Fruit fly (Drosophila melanogaster): ENCODE measurements around the gene Sld5.

Gene Sld5

dm6 chr3R:26019232-26019631 lies 37.1 kb downstream of the Sld5 start:
- TF ChIP-seq rn (GFP tag; IDR thresholded peaks at IDR 0.05) (peak; percentile 46; the same call in 1 of the 2 replicates), CG12605 (GFP tag; IDR thresholded peaks at IDR 0.05) (peak; percentile 70), CG14655 (GFP tag; optimal IDR thresholded peaks at IDR 0.05) (peak; percentile 84), Snoo (tag; optimal IDR thresholded peaks at IDR 0.05) (no peak), Ets98B (GFP tag; IDR thresholded peaks at IDR 0.05) (peak; percentile 89), Pif1A (GFP tag; optimal IDR thresholded peaks at IDR 0.05) (peak; percentile 47), CG34367 (tag; optimal IDR thresholded peaks at IDR 0.05) (peak; percentile 22), CG9948 (tag; optimal IDR thresholded peaks at IDR 0.05) (peak; percentile 72), CG10348 (GFP tag; IDR thresholded peaks at IDR 0.05) (peak; percentile 56; the same call in 1 of the 2 replicates), CG32121 (GFP tag; IDR thresholded peaks at IDR 0.05) (peak; percentile 89), D1 (tag; optimal IDR thresholded peaks at IDR 0.05) (no peak), CG8301 (tag; optimal IDR thresholded peaks at IDR 0.05) (peak; percentile 81), CG8159 (tag; optimal IDR thresholded peaks at IDR 0.05) (peak; percentile 28), CG15710 (tag; optimal IDR thresholded peaks at IDR 0.05) (peak; percentile 10), Pif1B (GFP tag; optimal IDR thresholded peaks at IDR 0.05) (peak; percentile 19), fd96Ca (GFP tag; IDR thresholded peaks at IDR 0.05) (peak; percentile 66; the same call in 1 of the 3 replicates), CG4496 (GFP tag; IDR thresholded peaks at IDR 0.05) (peak; percentile 73), CG17806 (tag; optimal IDR thresholded peaks at IDR 0.05) (peak; percentile 59), gl (tag; optimal IDR thresholded peaks at IDR 0.05) (no peak), CG13204 (GFP tag; optimal IDR thresholded peaks at IDR 0.05) (no peak), EcR (GFP tag; optimal IDR thresholded peaks at IDR 0.05) (no peak)

DNA sequence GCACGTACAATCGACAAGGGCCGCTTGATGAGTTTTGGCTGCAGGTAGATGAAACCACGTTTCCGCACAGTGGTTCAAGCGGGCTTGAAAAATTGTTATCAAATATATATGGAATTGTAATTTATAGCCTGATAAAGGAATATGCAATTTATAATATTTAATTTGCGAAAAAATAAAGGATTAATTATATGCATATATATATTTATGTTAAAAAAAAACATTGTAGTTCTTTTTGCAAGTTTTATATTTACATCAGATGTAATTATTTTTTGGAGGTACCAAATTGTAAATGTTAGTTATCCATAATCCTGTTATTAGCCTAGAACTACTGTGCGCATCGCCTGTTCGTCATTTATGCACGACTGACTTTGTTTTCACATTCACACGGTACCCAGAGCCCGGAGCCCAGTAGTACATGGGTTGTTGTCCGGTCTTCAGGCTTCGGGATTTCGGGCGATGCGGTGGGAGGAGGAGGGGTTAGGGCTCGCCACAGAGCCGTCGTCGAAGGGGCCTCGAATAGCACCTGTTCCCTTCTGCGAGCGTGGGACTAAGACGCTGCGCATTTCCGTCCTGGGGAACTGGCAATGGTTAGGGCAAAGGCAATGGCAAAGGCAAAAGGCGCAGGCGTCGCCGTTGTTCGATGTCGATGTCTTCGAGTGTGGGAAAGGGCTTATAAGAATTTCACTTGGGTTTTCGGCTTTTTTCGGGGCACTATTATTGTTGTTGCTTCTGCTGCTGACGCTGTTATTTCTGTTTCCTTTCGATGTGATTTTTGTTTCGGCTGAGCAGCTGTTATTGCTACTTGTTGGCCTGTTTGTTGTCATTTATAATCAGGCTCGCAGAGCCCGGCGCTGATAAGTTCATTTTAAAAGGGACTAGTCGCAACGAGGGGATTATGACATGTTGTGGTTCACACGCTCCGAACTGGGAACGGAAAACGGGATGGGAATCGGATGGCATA lies 38.3 kb downstream of the Sld5 start:
- TF ChIP-seq D1 (tag; optimal IDR thresholded peaks at IDR 0.05) (peak; percentile 96), EcR (GFP tag; optimal IDR thresholded peaks at IDR 0.05) (peak; percentile 83), CG17806 (tag; optimal IDR thresholded peaks at IDR 0.05) (peak; percentile 92), Pif1B (GFP tag; optimal IDR thresholded peaks at IDR 0.05) (peak; percentile 86), CG8159 (tag; optimal IDR thresholded peaks at IDR 0.05) (peak; percentile 98), CG14655 (GFP tag; optimal IDR thresholded peaks at IDR 0.05) (peak; percentile 89), CG10348 (GFP tag; IDR thresholded peaks at IDR 0.05) (no peak), CG8301 (tag; optimal IDR thresholded peaks at IDR 0.05) (peak; percentile 79), CG9948 (tag; optimal IDR thresholded peaks at IDR 0.05) (peak; percentile 98), rn (GFP tag; IDR thresholded peaks at IDR 0.05) (no peak), CG13204 (GFP tag; optimal IDR thresholded peaks at IDR 0.05) (peak; percentile 74), CG34367 (tag; optimal IDR thresholded peaks at IDR 0.05) (peak; percentile 93), CG4496 (GFP tag; IDR thresholded peaks at IDR 0.05) (peak; percentile 24; the same call in 1 of the 3 replicates), Ets98B (GFP tag; IDR thresholded peaks at IDR 0.05) (no peak), CG15710 (tag; optimal IDR thresholded peaks at IDR 0.05) (peak; percentile 97), fd96Ca (GFP tag; IDR thresholded peaks at IDR 0.05) (peak; percentile 10; the same call in 1 of the 3 replicates), CG32121 (GFP tag; IDR thresholded peaks at IDR 0.05) (0 out of 2 replicates have a peak, but pooled peaks have one; percentile 24), Snoo (tag; optimal IDR thresholded peaks at IDR 0.05) (peak; percentile 93), CG12605 (GFP tag; IDR thresholded peaks at IDR 0.05) (no peak), gl (tag; optimal IDR thresholded peaks at IDR 0.05) (peak; percentile 73), Pif1A (GFP tag; optimal IDR thresholded peaks at IDR 0.05) (peak; percentile 81)

- TF ChIP-seq CG8301 (tag; optimal IDR thresholded peaks at IDR 0.05) (no peak), Pif1B (GFP tag; optimal IDR thresholded peaks at IDR 0.05) (no peak), CG14655 (GFP tag; optimal IDR thresholded peaks at IDR 0.05) (no peak), CG8159 (tag; optimal IDR thresholded peaks at IDR 0.05) (no peak), fd96Ca (GFP tag; IDR thresholded peaks at IDR 0.05) (no peak; the same call in 2 of the 3 replicates), Ets98B (GFP tag; IDR thresholded peaks at IDR 0.05) (peak; percentile 9; the same call in 1 of the 2 replicates), CG34367 (tag; optimal IDR thresholded peaks at IDR 0.05) (no peak), EcR (GFP tag; optimal IDR thresholded peaks at IDR 0.05) (peak; percentile 51), CG17806 (tag; optimal IDR thresholded peaks at IDR 0.05) (no peak), CG32121 (GFP tag; IDR thresholded peaks at IDR 0.05) (no peak), CG12605 (GFP tag; IDR thresholded peaks at IDR 0.05) (no peak), rn (GFP tag; IDR thresholded peaks at IDR 0.05) (no peak)
Measured at dm6 chr3R:26017294-26017770, 39.0 kb downstream of the Sld5 start.

DNA sequence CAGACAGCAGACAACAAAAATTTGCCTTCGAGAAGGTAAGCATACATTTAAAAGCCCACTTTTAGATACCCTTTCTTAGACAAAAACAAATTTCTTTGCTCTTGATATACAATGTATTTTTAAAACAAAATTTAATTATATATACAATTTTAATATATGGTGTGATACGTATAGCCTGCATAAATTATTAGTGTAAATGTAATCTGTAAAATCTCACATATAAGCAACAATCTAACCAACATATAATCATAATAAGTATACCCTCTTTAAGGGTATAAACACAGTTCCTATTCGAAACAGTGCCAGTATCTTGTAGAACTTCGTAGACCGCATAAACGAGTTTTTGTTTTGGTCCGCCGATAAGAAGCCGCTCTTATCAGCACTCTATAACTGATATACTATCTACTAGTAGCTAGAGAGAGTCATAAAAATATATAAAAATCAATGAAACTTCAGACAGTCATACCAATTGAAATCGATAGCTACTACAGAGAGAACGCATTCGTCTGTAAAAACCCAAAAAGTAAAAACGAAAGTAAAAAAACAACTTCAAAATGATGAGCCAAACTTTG lies 42.0 kb downstream of the Sld5 start, which contains the start of gene Kaz-m1:
TSS of gene Kaz-m1 (plus strand) at position 460 of the 572 bp plus-strand sequence.
- TF ChIP-seq CG15710 (tag; optimal IDR thresholded peaks at IDR 0.05), result peak; percentile 1
- TF ChIP-seq EcR (GFP tag; optimal IDR thresholded peaks at IDR 0.05), result no peak
- no peak for TF ChIP-seq CG12605 (GFP tag; IDR thresholded peaks at IDR 0.05)
- TF ChIP-seq CG8159 (tag; optimal IDR thresholded peaks at IDR 0.05), result peak; percentile 50
- TF ChIP-seq CG13204 (GFP tag; optimal IDR thresholded peaks at IDR 0.05), result no peak
- TF ChIP-seq rn (GFP tag; IDR thresholded peaks at IDR 0.05), result no peak
- peak; percentile 25 for TF ChIP-seq CG9948 (tag; optimal IDR thresholded peaks at IDR 0.05)
- peak; percentile 16 for TF ChIP-seq CG17806 (tag; optimal IDR thresholded peaks at IDR 0.05)
- TF ChIP-seq CG14655 (GFP tag; optimal IDR thresholded peaks at IDR 0.05), result peak; percentile 25

DNA sequence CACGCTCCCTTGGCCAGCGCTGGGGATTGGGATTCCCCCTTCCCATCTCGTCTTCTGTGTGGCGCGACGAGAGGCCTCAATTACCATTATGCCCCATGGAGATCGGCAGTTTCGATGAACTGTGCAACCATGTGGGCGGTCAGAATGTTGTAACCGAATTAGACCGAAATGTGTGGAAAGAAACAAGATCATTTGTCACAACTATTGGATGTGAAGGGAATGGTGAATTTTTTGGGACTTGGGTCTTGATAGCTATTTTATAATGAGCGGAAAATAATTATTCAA lies 42.7 kb downstream of the Sld5 start:
- TF ChIP-seq CG9948 (tag; optimal IDR thresholded peaks at IDR 0.05) (no peak), CG12605 (GFP tag; IDR thresholded peaks at IDR 0.05) (no peak)

Measured in whole organism, pupa.